Fruit fly (Drosophila melanogaster): ENCODE measurements around the gene MnM.

MnM gene

DNA sequence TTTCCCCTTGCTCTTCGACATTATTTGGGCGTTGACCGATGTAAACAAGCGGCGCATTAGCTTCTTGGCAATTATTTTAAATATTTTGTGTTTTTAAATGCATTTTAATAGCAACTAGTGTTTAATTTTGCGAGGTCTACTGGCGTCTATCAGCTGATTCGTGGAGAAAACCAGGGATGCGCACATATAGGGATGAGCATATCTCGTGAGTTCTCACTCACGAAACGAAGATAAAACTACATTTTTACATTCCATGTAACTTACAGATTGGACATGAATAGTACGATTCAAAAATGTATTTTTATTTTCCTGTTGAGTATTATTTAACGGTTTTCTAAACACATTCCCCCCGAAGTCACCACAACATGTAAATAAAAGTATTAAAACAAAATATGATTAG is 19.1 kb upstream of the MnM start, which contains the start of gene CG14966 (continued):
- TF ChIP-seq row (GFP tag; IDR thresholded peaks at IDR 0.05) (peak; percentile 85), CG31365 (tag; optimal IDR thresholded peaks at IDR 0.05) (no peak), bab2 (GFP tag; optimal IDR thresholded peaks at IDR 0.05) (peak; percentile 10), CG15514 (GFP tag; optimal IDR thresholded peaks at IDR 0.05) (peak; percentile 83), bigmax (GFP tag; optimal IDR thresholded peaks at IDR 0.05) (peak; percentile 8), B-H2 (GFP tag; optimal IDR thresholded peaks at IDR 0.05) (peak; percentile 20), Max (GFP tag; optimal IDR thresholded peaks at IDR 0.05) (peak; percentile 36), scrt (GFP tag; optimal IDR thresholded peaks at IDR 0.05) (peak; percentile 96), gem (tag; optimal IDR thresholded peaks at IDR 0.05) (peak; percentile 33), Sin3A (optimal IDR thresholded peaks at IDR 0.05) (peak; percentile 24), Dref (GFP tag; IDR thresholded peaks at IDR 0.05) (0 out of 2 replicates have a peak, but pooled peaks have one; percentile 36), vfl (GFP tag; optimal IDR thresholded peaks at IDR 0.05) (peak; percentile 28), Elba2 (GFP tag; optimal IDR thresholded peaks at IDR 0.05) (no peak), E2f2 (GFP tag; IDR thresholded peaks at IDR 0.05) (peak; percentile 52; the same call in 1 of the 2 replicates), gcm (GFP tag; optimal IDR thresholded peaks at IDR 0.05) (no peak), Fer1 (GFP tag; optimal IDR thresholded peaks at IDR 0.05) (peak; percentile 31), nerfin-1 (tag; optimal IDR thresholded peaks at IDR 0.05) (peak; percentile 31), CG11723 (GFP tag; optimal IDR thresholded peaks at IDR 0.05) (no peak), Neu2 (GFP tag; optimal IDR thresholded peaks at IDR 0.05; ENCODE audit: borderline replicate concordance) (no peak), shn (GFP tag; optimal IDR thresholded peaks at IDR 0.05) (peak; percentile 10), seq (GFP tag; IDR thresholded peaks at IDR 0.05) (no peak), az2 (GFP tag; optimal IDR thresholded peaks at IDR 0.05) (peak; percentile 17), sd (tag; optimal IDR thresholded peaks at IDR 0.05) (peak; percentile 82), exex (tag; optimal IDR thresholded peaks at IDR 0.05) (peak; percentile 2), mirr (GFP tag; optimal IDR thresholded peaks at IDR 0.05) (peak; percentile 30), sqz (GFP tag; optimal IDR thresholded peaks at IDR 0.05) (no peak), HLH54F (GFP tag; optimal IDR thresholded peaks at IDR 0.05) (peak; percentile 42), BEAF-32 (GFP tag; optimal IDR thresholded peaks at IDR 0.05) (peak; percentile 90), Pdp1 (GFP tag; optimal IDR thresholded peaks at IDR 0.05) (peak in 1 of 2 experiments; percentile 47), sens (GFP tag) (peak; percentile 88), CG7357 (GFP tag; IDR thresholded peaks at IDR 0.05) (no peak), CG1832 (GFP tag; optimal IDR thresholded peaks at IDR 0.05) (no peak), mld (GFP tag; IDR thresholded peaks at IDR 0.05; ENCODE audit: partially characterized antibody) (peak; percentile 78; the same call in 2 of the 3 replicates), chinmo (GFP tag; IDR thresholded peaks at IDR 0.05; ENCODE audit: partially characterized antibody) (peak; percentile 53; the same call in 1 of the 4 replicates), Dek (tag; optimal IDR thresholded peaks at IDR 0.05) (peak; percentile 53), vnd (GFP tag; IDR thresholded peaks at IDR 0.05; ENCODE audit: partially characterized antibody) (peak; percentile 75), sisA (GFP tag; IDR thresholded peaks at IDR 0.05) (no peak), ATbp (GFP tag; optimal IDR thresholded peaks at IDR 0.05) (no peak), CG32532 (GFP tag; IDR thresholded peaks at IDR 0.05) (peak; percentile 68), Nf-YC (tag; optimal IDR thresholded peaks at IDR 0.05) (peak; percentile 64), CG4854 (GFP tag; optimal IDR thresholded peaks at IDR 0.05) (peak; percentile 19), Dp (GFP tag; optimal IDR thresholded peaks at IDR 0.05) (peak; percentile 42), Ets65A (GFP tag) (peak; percentile 27), CG7963 (GFP tag; IDR thresholded peaks at IDR 0.05; ENCODE audit: partially characterized antibody) (peak; percentile 76; the same call in 2 of the 3 replicates), CG9437 (GFP tag; optimal IDR thresholded peaks at IDR 0.05) (no peak), kni (GFP tag; optimal IDR thresholded peaks at IDR 0.05) (peak; percentile 20), CG16813 (GFP tag; IDR thresholded peaks at IDR 0.05; ENCODE audit: partially characterized antibody) (peak; percentile 91), CG2199 (GFP tag; IDR thresholded peaks at IDR 0.05) (peak; percentile 22; the same call in 2 of the 3 replicates), Doc3 (GFP tag; IDR thresholded peaks at IDR 0.05; ENCODE audit: partially characterized antibody) (peak; percentile 89), grau (tag; optimal IDR thresholded peaks at IDR 0.05) (peak; percentile 34)
